Fruit fly (Drosophila melanogaster) whole organism, wandering third instar larva: ENCODE measurements around the gene tex.

Experiments
- Abd-B ChIP-seq: fragments of >200 bp; optimal IDR thresholded peaks from 2 replicates; lab custom pipeline; 2017; ENCODE audit warnings: missing biosample characterization, missing genetic modification characterization
- CG32264 ChIP-seq: fragments of 200-800 bp; sonication (Bioruptor generic); optimal IDR thresholded peaks from 2 replicates; lab custom pipeline; 2016; ENCODE audit warnings: missing biosample characterization, missing genetic modification characterization
- CG9705 ChIP-seq: fragments of 200-800 bp; sonication (Bioruptor generic); optimal IDR thresholded peaks from 2 replicates; lab custom pipeline; 2018; ENCODE audit warnings: missing biosample characterization, mild to moderate bottlenecking, missing genetic modification characterization
- CrebA ChIP-seq: fragments of 200-800 bp; sonication (Bioruptor generic); optimal IDR thresholded peaks from 2 replicates; lab custom pipeline; 2016; ENCODE audit warnings: missing biosample characterization, mild to moderate bottlenecking, missing genetic modification characterization, borderline replicate concordance
- Dfd ChIP-seq: fragments of >200 bp; optimal IDR thresholded peaks from 2 replicates; lab custom pipeline; 2017; ENCODE audit warnings: missing biosample characterization, missing genetic modification characterization
- Dif ChIP-seq: fragments of 200-275, 200-300 bp; sonication (Bioruptor generic); optimal IDR thresholded peaks from 2 replicates; lab custom pipeline; 2018; ENCODE audit warnings: missing biosample characterization, missing genetic modification characterization; ENCODE audit not compliant: partially characterized antibody
- GATAd ChIP-seq: sonication (Bioruptor generic); optimal IDR thresholded peaks from 2 replicates; lab custom pipeline; 2016; ENCODE audit warnings: missing biosample characterization, missing genetic modification characterization
- HLH106 ChIP-seq: fragments of 200-800 bp; optimal IDR thresholded peaks from 3 replicates; lab custom pipeline; 2019; ENCODE audit warnings: missing biosample characterization, mild to moderate bottlenecking, missing genetic modification characterization, moderate library complexity
- Hnf4 ChIP-seq: fragments of 200-800 bp; sonication (Bioruptor generic); optimal IDR thresholded peaks from 2 replicates; lab custom pipeline; 2016; ENCODE audit warnings: missing biosample characterization, mild to moderate bottlenecking, missing genetic modification characterization
- Hr78 ChIP-seq: fragments of >200 bp; optimal IDR thresholded peaks from 2 replicates; lab custom pipeline; 2017; ENCODE audit warnings: missing biosample characterization, missing genetic modification characterization
- Hr83 ChIP-seq: fragments of 200-300 bp; sonication (Bioruptor generic); optimal IDR thresholded peaks from 2 replicates; lab custom pipeline; 2016; ENCODE audit warnings: missing biosample characterization, mild to moderate bottlenecking, missing genetic modification characterization, moderate library complexity; ENCODE audit not compliant: poor library complexity, severe bottlenecking
- Jra ChIP-seq: sonication (Bioruptor generic); optimal IDR thresholded peaks from 2 replicates; lab custom pipeline; 2016; ENCODE audit warnings: missing biosample characterization, missing genetic modification characterization
- Mio ChIP-seq: sonication (Bioruptor generic); optimal IDR thresholded peaks from 2 replicates; lab custom pipeline; 2016; ENCODE audit warnings: missing biosample characterization, missing genetic modification characterization
- Myc ChIP-seq: fragments of >200 bp; optimal IDR thresholded peaks from 2 replicates; lab custom pipeline; 2017
- N ChIP-seq: fragments of >200 bp; optimal IDR thresholded peaks from 2 replicates; lab custom pipeline; 2018; ENCODE audit warnings: missing biosample characterization, missing external identifiers, missing genetic modification characterization
- OdsH ChIP-seq: fragments of 200-800 bp; sonication (Bioruptor generic); optimal IDR thresholded peaks from 2 replicates; lab custom pipeline; 2016; ENCODE audit warnings: missing biosample characterization, mild to moderate bottlenecking, missing genetic modification characterization
- Rel ChIP-seq, 2 experiments: fragments of 200-800 bp; sonication (Bioruptor generic) in 1 of 2; optimal IDR thresholded peaks; 2 replicates in 1 of 2; 3 replicates in 1 of 2; lab custom pipeline; 2016 to 2019; ENCODE audit warnings: mild to moderate bottlenecking in 2 of 2, missing biosample characterization in 2 of 2, missing genetic modification characterization in 2 of 2, moderate library complexity in 1 of 2
- Sp1 ChIP-seq: fragments of 200-800 bp; sonication (Bioruptor generic); optimal IDR thresholded peaks from 3 replicates; lab custom pipeline; 2019; ENCODE audit warnings: missing biosample characterization, mild to moderate bottlenecking, missing genetic modification characterization, moderate library complexity
- Vsx2 ChIP-seq: fragments of 200-300, 225-300 bp; sonication (Bioruptor generic); optimal IDR thresholded peaks from 2 replicates; lab custom pipeline; 2018; ENCODE audit warnings: missing biosample characterization, missing genetic modification characterization; ENCODE audit not compliant: partially characterized antibody
- br ChIP-seq: fragments of 200-800 bp; sonication (Bioruptor generic); optimal IDR thresholded peaks from 2 replicates; lab custom pipeline; 2016; ENCODE audit warnings: missing biosample characterization, missing genetic modification characterization
- brk ChIP-seq: fragments of 200-800 bp; sonication (Bioruptor generic); optimal IDR thresholded peaks from 2 replicates; lab custom pipeline; 2016; ENCODE audit warnings: missing biosample characterization, mild to moderate bottlenecking, missing genetic modification characterization
- dl ChIP-seq, 2 experiments: fragments of 175-275, 200-275 bp in 1 of 2; fragments of 200-275 bp in 1 of 2; sonication (Bioruptor generic); optimal IDR thresholded peaks; lab custom pipeline; 2018; ENCODE audit warnings: mild to moderate bottlenecking in 2 of 2, missing biosample characterization in 2 of 2, missing genetic modification characterization in 2 of 2, moderate library complexity in 2 of 2; ENCODE audit not compliant: partially characterized antibody in 2 of 2, insufficient read depth in 1 of 2
- dmrt93B ChIP-seq: fragments of 200-800 bp; sonication (Bioruptor generic); optimal IDR thresholded peaks from 2 replicates; lab custom pipeline; 2018; ENCODE audit warnings: missing biosample characterization, mild to moderate bottlenecking, missing genetic modification characterization
- dsf ChIP-seq: sonication (Bioruptor generic); optimal IDR thresholded peaks from 2 replicates; lab custom pipeline; 2016; ENCODE audit warnings: missing biosample characterization, missing genetic modification characterization, borderline replicate concordance
- ey ChIP-seq: fragments of 200-800 bp; sonication (Bioruptor generic); optimal IDR thresholded peaks from 2 replicates; lab custom pipeline; 2016; ENCODE audit warnings: missing biosample characterization, missing genetic modification characterization
- foxo ChIP-seq, 2 experiments: fragments of 200-800 bp; sonication (Bioruptor generic); optimal IDR thresholded peaks; 2 replicates in 1 of 2; 3 replicates in 1 of 2; lab custom pipeline; 2016 to 2017; ENCODE audit warnings: missing biosample characterization in 2 of 2, missing genetic modification characterization in 2 of 2
- fru ChIP-seq: fragments of 200-800 bp; sonication (Bioruptor generic); optimal IDR thresholded peaks from 3 replicates; lab custom pipeline; 2016; ENCODE audit warnings: missing biosample characterization, mild to moderate bottlenecking, missing genetic modification characterization
- h ChIP-seq: fragments of 200-800 bp; sonication (Bioruptor generic); optimal IDR thresholded peaks from 3 replicates; lab custom pipeline; 2016; ENCODE audit warnings: missing biosample characterization, mild to moderate bottlenecking, missing genetic modification characterization
- jim ChIP-seq: fragments of 175-275, 200-325 bp; sonication (Bioruptor generic); optimal IDR thresholded peaks from 2 replicates; lab custom pipeline; 2016; ENCODE audit warnings: missing biosample characterization, mild to moderate bottlenecking, missing genetic modification characterization
- lola ChIP-seq: fragments of >200 bp; optimal IDR thresholded peaks from 2 replicates; lab custom pipeline; 2017; ENCODE audit warnings: missing biosample characterization, missing genetic modification characterization
- pan ChIP-seq: fragments of >200 bp; optimal IDR thresholded peaks from 2 replicates; lab custom pipeline; 2017
- psq ChIP-seq: fragments of 200-800 bp; sonication (Bioruptor generic); optimal IDR thresholded peaks from 3 replicates; lab custom pipeline; 2017; ENCODE audit warnings: missing biosample characterization, mild to moderate bottlenecking, missing genetic modification characterization, moderate library complexity
- rgr ChIP-seq: fragments of 200-800 bp; sonication (Bioruptor generic); optimal IDR thresholded peaks from 3 replicates; lab custom pipeline; 2016; ENCODE audit warnings: missing biosample characterization, mild to moderate bottlenecking, missing genetic modification characterization
- sage ChIP-seq: fragments of 200-800 bp; sonication (Bioruptor generic); optimal IDR thresholded peaks from 2 replicates; lab custom pipeline; 2016; ENCODE audit warnings: missing biosample characterization, mild to moderate bottlenecking, missing genetic modification characterization
- sv ChIP-seq: fragments of 200-800 bp; sonication (Bioruptor generic); optimal IDR thresholded peaks from 3 replicates; lab custom pipeline; 2016; ENCODE audit warnings: missing biosample characterization, missing genetic modification characterization
- tai ChIP-seq: sonication (Bioruptor generic); optimal IDR thresholded peaks from 2 replicates; lab custom pipeline; 2016; ENCODE audit warnings: missing biosample characterization, missing genetic modification characterization
- usp ChIP-seq: fragments of >200 bp; optimal IDR thresholded peaks from 2 replicates; lab custom pipeline; 2017; ENCODE audit warnings: missing biosample characterization, missing genetic modification characterization
- woc ChIP-seq: sonication (Bioruptor generic); optimal IDR thresholded peaks from 2 replicates; lab custom pipeline; 2016; ENCODE audit warnings: missing biosample characterization, mild to moderate bottlenecking, missing genetic modification characterization

Gene tex

dm6 chr3R:8282727-8283126, 25.7 kb downstream of the tex start:
- TF ChIP-seq sv (GFP tag; lab: Kevin White, UChicago) (no peak), rgr (GFP tag; lab: Kevin White, UChicago) (peak; percentile 46), br (GFP tag; lab: Kevin White, UChicago) (peak; percentile 24), dl (GFP tag; optimal IDR thresholded peaks at IDR 0.05; lab: Kevin White, UChicago; ENCODE audit: insufficient read depth in 1 of 2, partially characterized antibody in 2 of 2) (no peak), GATAd (GFP tag; lab: Kevin White, UChicago) (no peak), Hr78 (GFP tag; lab: Kevin White, UChicago) (no peak), Hnf4 (GFP tag; lab: Kevin White, UChicago) (no peak), Hr83 (GFP tag; lab: Kevin White, UChicago) (no peak), CG32264 (no peak), dsf (GFP tag; lab: Kevin White, UChicago) (no peak), dmrt93B (no peak), woc (GFP tag; lab: Kevin White, UChicago) (peak; percentile 44), Rel (GFP tag; optimal IDR thresholded peaks at IDR 0.05; lab: Kevin White, UChicago) (no peak), Rel (tag; optimal IDR thresholded peaks at IDR 0.05; lab: Kevin White, UChicago) (no peak), jim (GFP tag; lab: Kevin White, UChicago) (no peak), Dfd (no peak), lola (GFP tag; lab: Kevin White, UChicago) (no peak), CG9705 (GFP tag; lab: Kevin White, UChicago) (no peak), usp (GFP tag; lab: Kevin White, UChicago) (no peak), Vsx2 (no peak), Mio (GFP tag; lab: Kevin White, UChicago) (no peak), brk (GFP tag; lab: Kevin White, UChicago) (no peak), Sp1 (GFP tag; lab: Kevin White, UChicago) (peak; percentile 44), Dif (GFP tag; lab: Kevin White, UChicago) (no peak), Myc (lab: Kevin White, UChicago) (no peak), pan (lab: Kevin White, UChicago) (no peak), HLH106 (tag; lab: Kevin White, UChicago) (peak; percentile 51), tai (GFP tag; lab: Kevin White, UChicago) (no peak), h (GFP tag; lab: Kevin White, UChicago) (peak; percentile 51), Jra (GFP tag; lab: Kevin White, UChicago) (no peak), OdsH (GFP tag; lab: Kevin White, UChicago) (peak; percentile 27), psq (GFP tag; lab: Kevin White, UChicago) (peak; percentile 4), Abd-B (no peak), sage (no peak), N (GFP tag; lab: Kevin White, UChicago) (no peak), CrebA (GFP tag; lab: Kevin White, UChicago) (no peak), foxo (GFP tag; optimal IDR thresholded peaks at IDR 0.05; lab: Kevin White, UChicago) (peak in 1 of 2 experiments; percentile 38), fru (GFP tag; lab: Kevin White, UChicago) (peak; percentile 39), ey (GFP tag; lab: Kevin White, UChicago) (peak; percentile 48)

dm6 chr3R:8279970-8280369, 28.5 kb downstream of the tex start:
- no peak for TF ChIP-seq Rel (GFP tag; optimal IDR thresholded peaks at IDR 0.05; lab: Kevin White, UChicago)
- peak; percentile 38 for TF ChIP-seq Rel (tag; optimal IDR thresholded peaks at IDR 0.05; lab: Kevin White, UChicago)
- TF ChIP-seq dsf (GFP tag; lab: Kevin White, UChicago) = no peak
- no peak for TF ChIP-seq Abd-B
- no peak for TF ChIP-seq psq (GFP tag; lab: Kevin White, UChicago)
- TF ChIP-seq Dif (GFP tag; lab: Kevin White, UChicago) = peak; percentile 20
- no peak for TF ChIP-seq br (GFP tag; lab: Kevin White, UChicago)
- no peak for TF ChIP-seq tai (GFP tag; lab: Kevin White, UChicago)
- peak; percentile 19 for TF ChIP-seq Sp1 (GFP tag; lab: Kevin White, UChicago)
- TF ChIP-seq foxo (GFP tag; optimal IDR thresholded peaks at IDR 0.05; lab: Kevin White, UChicago) = peak in 1 of 2 experiments; percentile 22
- TF ChIP-seq HLH106 (tag; lab: Kevin White, UChicago) = peak; percentile 43
- no peak for TF ChIP-seq N (GFP tag; lab: Kevin White, UChicago)
- TF ChIP-seq Dfd = no peak
